Worm (Caenorhabditis elegans): Measurements from ENCODE around the gene tric-1B.1.

The tric-1B.1 gene

DNA sequence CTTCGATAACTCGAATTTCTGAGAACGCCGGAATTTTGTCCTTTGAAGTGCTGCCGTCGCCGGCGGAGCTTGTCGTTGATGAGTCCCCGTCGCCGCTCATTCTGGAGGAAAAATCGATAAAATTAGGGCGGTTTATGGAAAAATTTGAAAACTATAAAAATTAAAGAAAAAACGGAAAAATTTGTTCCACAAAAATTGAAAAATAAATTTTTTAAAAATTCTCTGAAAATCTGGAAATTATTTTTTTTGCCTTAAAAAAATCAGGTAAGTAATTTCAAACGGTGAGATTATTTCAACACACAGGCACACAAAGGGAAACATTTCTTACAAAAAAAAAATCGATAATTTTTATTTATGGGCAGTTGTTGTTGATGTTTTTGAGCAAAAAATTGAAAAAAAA is 9.5 kb downstream of the tric-1B.1 start, which contains the start of gene parn-2:
Gene parn-2 (minus strand): TSS at position 101 of the 400 bp plus-strand sequence.
- TF ChIP-seq egl-5 (tag; optimal IDR thresholded peaks at IDR 0.05) (no peak), ceh-16 (tag; optimal IDR thresholded peaks at IDR 0.05) (no peak), ZK546.5 (tag; optimal IDR thresholded peaks at IDR 0.05) (no peak), nhr-23 (tag; optimal IDR thresholded peaks at IDR 0.05) (no peak), ztf-4 (tag; optimal IDR thresholded peaks at IDR 0.05) (no peak), ceh-28 (tag; optimal IDR thresholded peaks at IDR 0.05) (no peak), ceh-9 (tag; optimal IDR thresholded peaks at IDR 0.05) (no peak), eor-1 (tag; optimal IDR thresholded peaks at IDR 0.05) (no peak), mml-1 (tag; optimal IDR thresholded peaks at IDR 0.05) (no peak), lin-39 (tag; optimal IDR thresholded peaks at IDR 0.05) (no peak), nhr-43 (tag; optimal IDR thresholded peaks at IDR 0.05; ENCODE audit: poor library complexity, severe bottlenecking) (no peak), unc-62 (GFP tag; optimal IDR thresholded peaks at IDR 0.05) (no peak)

DNA sequence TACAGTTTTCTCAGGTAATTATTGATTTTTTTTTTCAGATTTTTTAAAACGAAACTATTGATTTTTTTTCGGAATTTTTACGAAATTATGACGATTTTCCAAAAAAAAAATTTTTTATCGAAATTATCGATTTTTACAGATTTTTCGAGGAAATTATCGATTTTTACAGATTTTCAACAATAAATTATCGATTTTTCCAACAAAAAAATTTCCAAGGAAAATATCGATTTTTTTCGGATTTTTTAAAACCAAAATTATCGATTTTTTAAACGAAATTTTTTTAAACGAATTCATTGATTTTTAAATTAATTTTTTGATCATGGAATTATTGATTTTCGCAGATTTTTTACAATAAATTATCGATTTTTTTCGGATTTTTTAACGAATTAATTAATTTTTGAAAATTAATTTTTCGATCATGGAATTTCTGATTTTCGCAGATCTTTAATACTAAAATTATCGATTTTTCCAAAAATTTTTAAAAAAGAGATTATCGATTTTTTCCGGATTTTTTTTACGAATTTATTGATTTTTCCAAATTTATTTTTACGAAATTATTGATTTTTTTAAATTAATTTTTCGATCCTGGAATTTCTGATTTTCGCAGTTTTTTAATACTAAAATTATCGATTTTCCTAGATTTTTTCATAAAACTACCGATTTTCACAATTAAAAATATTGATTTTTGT is 10.4 kb downstream of the tric-1B.1 start:
- no peak for TF ChIP-seq mml-1 (tag; optimal IDR thresholded peaks at IDR 0.05)
- peak; percentile 98 for TF ChIP-seq ceh-28 (tag; optimal IDR thresholded peaks at IDR 0.05)
- no peak for TF ChIP-seq jun-1 (tag; optimal IDR thresholded peaks at IDR 0.05)
- peak; percentile 13 for TF ChIP-seq hmg-11 (tag; optimal IDR thresholded peaks at IDR 0.05)

DNA sequence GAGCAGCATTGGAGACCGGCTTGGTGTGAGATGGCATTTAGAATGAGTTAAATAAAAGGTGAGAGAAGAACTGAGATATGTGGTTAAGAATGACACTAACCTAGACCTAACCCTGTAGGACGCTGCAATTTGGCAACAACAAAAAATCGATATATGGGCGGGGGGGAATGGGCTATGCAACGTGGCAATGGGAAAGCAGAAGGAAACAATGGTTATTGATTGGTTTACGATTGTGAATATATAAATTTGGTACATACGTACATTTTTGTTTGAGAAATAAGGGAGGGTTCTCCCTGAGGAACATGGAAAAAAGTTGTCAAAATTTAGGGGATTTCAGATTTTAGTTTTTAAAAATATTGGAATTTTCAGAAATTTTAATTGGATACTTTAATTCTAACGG is 17.0 kb downstream of the tric-1B.1 start, which contains the start of gene tag-276:
Gene tag-276 (minus strand): TSS at position 101 of the 400 bp plus-strand sequence.
- TF ChIP-seq nhr-67 (tag; optimal IDR thresholded peaks at IDR 0.05) = no peak
- no peak for TF ChIP-seq nhr-12 (tag; optimal IDR thresholded peaks at IDR 0.05)

DNA sequence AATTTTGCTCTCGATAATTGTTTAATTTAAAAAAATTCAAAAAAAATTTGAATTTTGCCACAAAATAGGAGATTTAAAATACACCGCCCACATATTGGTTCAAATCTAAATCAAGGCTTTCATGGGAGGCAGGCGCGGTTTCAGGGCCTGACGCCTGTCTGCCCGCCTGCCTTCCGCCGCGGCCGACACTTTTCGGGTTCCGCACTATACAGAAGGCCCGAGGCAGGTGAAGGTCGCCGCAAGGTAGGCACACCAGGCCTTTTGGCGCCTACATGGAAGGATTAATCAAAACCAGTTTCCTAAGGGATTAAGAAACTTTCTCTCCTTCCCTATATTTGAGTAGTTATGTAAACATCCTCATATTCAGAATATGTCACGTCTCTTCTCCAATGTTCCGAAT is 23.5 kb downstream of the tric-1B.1 start, which contains the start of gene Y57A10A.24:
Gene Y57A10A.24 (plus strand): TSS at position 396 of the 400 bp plus-strand sequence.
- no peak for TF ChIP-seq ceh-16 (tag; optimal IDR thresholded peaks at IDR 0.05)
- TF ChIP-seq pqm-1 (tag; optimal IDR thresholded peaks at IDR 0.05) = no peak

DNA sequence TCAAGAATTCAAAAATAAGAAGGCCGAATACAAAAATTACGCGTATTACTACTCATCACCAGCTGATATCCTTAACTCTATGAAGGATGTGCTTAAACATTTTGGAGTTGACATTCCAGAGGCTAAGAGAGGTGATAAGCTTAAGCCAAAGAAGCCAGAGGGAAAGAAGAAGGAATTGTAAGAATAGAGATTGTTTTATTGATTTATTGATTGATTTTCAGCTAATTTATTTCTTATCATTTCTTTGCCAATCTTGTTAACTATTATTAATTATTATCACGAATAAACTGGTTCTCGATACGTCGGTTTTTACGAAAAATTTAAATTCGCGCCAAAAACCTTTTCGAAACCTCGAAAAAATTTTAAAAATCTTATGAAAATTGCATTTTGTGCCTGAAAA is 24.3 kb downstream of the tric-1B.1 start:
- TF ChIP-seq ceh-16 (tag; optimal IDR thresholded peaks at IDR 0.05) (no peak), ceh-28 (tag; optimal IDR thresholded peaks at IDR 0.05) (peak; percentile 76), ztf-4 (tag; optimal IDR thresholded peaks at IDR 0.05) (no peak), fos-1 (tag; optimal IDR thresholded peaks at IDR 0.05) (no peak)

DNA sequence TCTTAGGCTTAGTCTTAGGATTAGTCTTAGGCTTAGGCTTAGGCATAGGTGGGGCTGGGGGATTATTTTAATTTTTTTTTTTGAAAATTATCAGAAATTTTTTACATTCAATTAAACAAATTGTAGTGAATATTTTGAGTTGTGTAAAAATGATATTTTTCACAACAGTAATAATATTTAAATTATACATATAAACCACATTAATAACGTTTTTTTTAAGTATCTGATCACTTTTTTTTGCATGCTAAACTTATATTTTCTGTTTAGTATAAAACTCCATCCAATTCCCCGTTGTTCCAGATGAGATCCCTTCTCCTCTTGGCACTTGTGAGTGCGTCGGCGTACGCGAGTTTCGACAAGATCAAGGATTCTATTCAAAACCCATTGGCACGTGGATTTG is 26.0 kb downstream of the tric-1B.1 start, which contains the start of gene txdc-12.1:
Gene txdc-12.1 (plus strand): TSS at position 301 of the 400 bp plus-strand sequence.
- no peak for TF ChIP-seq mdl-1 (tag; optimal IDR thresholded peaks at IDR 0.05)

DNA sequence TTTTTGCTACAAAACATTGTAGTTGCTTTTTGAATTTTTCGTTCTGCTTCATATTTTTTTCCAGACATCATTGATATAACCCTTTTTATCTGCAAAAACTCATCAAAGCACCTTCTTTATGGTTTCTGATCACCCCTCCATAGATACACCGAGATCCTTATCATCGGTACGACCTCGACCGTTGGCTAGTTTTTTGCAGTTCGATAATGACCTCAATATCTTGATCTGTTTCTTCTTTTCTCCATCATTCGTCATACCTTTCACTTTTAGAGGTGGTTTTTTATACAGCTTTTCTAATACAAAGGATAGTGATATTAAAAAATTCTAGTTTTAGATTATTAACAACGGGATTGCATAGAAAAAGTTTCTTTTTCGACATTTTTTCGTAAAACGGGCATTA is 26.6 kb downstream of the tric-1B.1 start:
- TF ChIP-seq nhr-67 (tag; optimal IDR thresholded peaks at IDR 0.05) (no peak), elt-1 (tag; optimal IDR thresholded peaks at IDR 0.05) (peak; percentile 98), ceh-28 (tag; optimal IDR thresholded peaks at IDR 0.05) (peak; percentile 0), nhr-25 (tag; optimal IDR thresholded peaks at IDR 0.05) (peak; percentile 96), eor-1 (tag; optimal IDR thresholded peaks at IDR 0.05) (no peak), elt-3 (tag; optimal IDR thresholded peaks at IDR 0.05) (peak in 2 of 3 experiments; percentile 24 to 34), nhr-12 (tag; optimal IDR thresholded peaks at IDR 0.05) (no peak), elt-2 (tag; optimal IDR thresholded peaks at IDR 0.05) (no peak), nhr-23 (tag; optimal IDR thresholded peaks at IDR 0.05) (peak; percentile 90)

DNA sequence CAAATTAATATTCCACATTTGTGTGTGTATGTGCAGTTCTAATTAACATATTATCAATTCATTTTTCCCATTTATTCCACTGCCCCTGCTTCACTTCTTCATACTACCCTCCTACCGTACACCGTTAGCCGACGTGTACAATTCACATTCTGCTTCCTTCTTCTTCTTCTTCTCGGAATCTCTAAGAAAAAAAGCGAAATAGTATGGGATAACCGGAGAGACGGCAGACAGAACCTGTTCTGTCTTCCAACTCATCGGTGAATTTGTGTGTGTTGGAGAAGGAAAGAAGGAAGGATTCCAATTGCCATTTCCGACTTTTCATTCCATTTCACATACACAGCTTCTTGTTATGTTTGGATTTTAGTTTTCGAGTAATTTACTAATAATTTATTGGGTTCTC is 28.5 kb downstream of the tric-1B.1 start:
- no peak for TF ChIP-seq unc-62 (GFP tag; optimal IDR thresholded peaks at IDR 0.05)
- no peak for TF ChIP-seq fkh-2 (tag; optimal IDR thresholded peaks at IDR 0.05)
- TF ChIP-seq lin-15B (tag; optimal IDR thresholded peaks at IDR 0.05) = peak; percentile 38
- TF ChIP-seq nhr-25 (tag; optimal IDR thresholded peaks at IDR 0.05) = peak; percentile 67
- TF ChIP-seq elt-3 (tag; optimal IDR thresholded peaks at IDR 0.05) = peak in 1 of 3 experiments; percentile 13
- peak; percentile 78 for TF ChIP-seq nhr-23 (tag; optimal IDR thresholded peaks at IDR 0.05)
- TF ChIP-seq nfya-1 (tag; optimal IDR thresholded peaks at IDR 0.05; ENCODE audit: insufficient read depth) = peak; percentile 49
- peak; percentile 22 for TF ChIP-seq hmg-11 (tag; optimal IDR thresholded peaks at IDR 0.05)

All from whole organism, L3 larva.